Worm (Caenorhabditis elegans) whole organism, young adult: ENCODE results near the gene ule-4.

Experiments
- B0261.1 ChIP-seq: sonication (generic microtip); optimal IDR thresholded peaks from 2 replicates; lab custom pipeline; 2016; ENCODE audit warnings: mild to moderate bottlenecking, missing genetic modification characterization, moderate library complexity, missing compliant biosample characterization
- B0336.3 ChIP-seq: fragments of 200-800 bp; sonication (Bioruptor generic); IDR thresholded peaks from 2 replicates; pipeline ENCODE4 v1.3.6; 2022; ENCODE audit warnings: missing genetic modification characterization, missing compliant biosample characterization
- C06A6.2 ChIP-seq: fragments of 200-800 bp; sonication (Bioruptor generic); conservative IDR thresholded peaks from 2 replicates; pipeline ENCODE4 v1.3.6; 2022; ENCODE audit warnings: missing genetic modification characterization, missing compliant biosample characterization
- C17E4.6 ChIP-seq: fragments of 200-800 bp; sonication (Bioruptor generic); IDR thresholded peaks from 2 replicates; pipeline ENCODE4 v1.3.6; 2022; ENCODE audit warnings: missing genetic modification reagents, missing genetic modification characterization, missing compliant biosample characterization
- D2030.7 ChIP-seq: fragments of 200-800 bp; sonication (Bioruptor generic); IDR thresholded peaks from 2 replicates; pipeline ENCODE4 v1.3.6; 2022; ENCODE audit warnings: missing genetic modification reagents, missing genetic modification characterization, missing compliant biosample characterization
- F37B4.10 ChIP-seq: fragments of 200-800 bp; sonication (Bioruptor generic); IDR thresholded peaks from 2 replicates; pipeline ENCODE4 v1.3.6; 2022; ENCODE audit warnings: missing genetic modification characterization, missing compliant biosample characterization
- F49E8.2 ChIP-seq: sonication (generic microtip); optimal IDR thresholded peaks from 3 replicates; lab custom pipeline; 2017; ENCODE audit warnings: missing genetic modification characterization, mild to moderate bottlenecking, missing compliant biosample characterization, antibody characterized with exemption, moderate library complexity; ENCODE audit not compliant: insufficient read depth
- K11D2.4 ChIP-seq: fragments of 200-800 bp; sonication (Bioruptor generic); IDR thresholded peaks from 2 replicates; pipeline ENCODE4 v1.3.6; 2022; ENCODE audit warnings: missing genetic modification reagents, missing genetic modification characterization, missing compliant biosample characterization
- T26A5.8 ChIP-seq: sonication (generic microtip); optimal IDR thresholded peaks from 2 replicates; lab custom pipeline; 2016; ENCODE audit warnings: missing genetic modification characterization, missing compliant biosample characterization
- aptf-2 ChIP-seq: fragments of 200-800 bp; sonication (Bioruptor generic); conservative IDR thresholded peaks from 2 replicates; pipeline ENCODE4 v1.3.6; 2022; ENCODE audit warnings: missing genetic modification reagents, missing genetic modification characterization, missing compliant biosample characterization
- atf-7 ChIP-seq: sonication (generic microtip); optimal IDR thresholded peaks from 2 replicates; lab custom pipeline; 2017; ENCODE audit warnings: mild to moderate bottlenecking, missing genetic modification characterization, missing compliant biosample characterization
- cebp-2 ChIP-seq: fragments of 200-800 bp; sonication (Bioruptor generic); IDR thresholded peaks from 2 replicates; pipeline ENCODE4 v1.3.6; 2022; ENCODE audit warnings: missing genetic modification characterization, missing compliant biosample characterization
- egl-18 ChIP-seq: fragments of 200-800 bp; sonication (Bioruptor generic); IDR thresholded peaks from 2 replicates; pipeline ENCODE4 v1.3.6; 2022; ENCODE audit warnings: missing genetic modification reagents, missing genetic modification characterization, missing compliant biosample characterization
- egrh-3 ChIP-seq: fragments of 200-800 bp; sonication (Bioruptor generic); IDR thresholded peaks from 2 replicates; pipeline ENCODE4 v1.3.6; 2022; ENCODE audit warnings: missing genetic modification reagents, missing genetic modification characterization, missing compliant biosample characterization
- ets-4 ChIP-seq: fragments of 200-800 bp; sonication (Bioruptor generic); optimal IDR thresholded peaks from 2 replicates; lab custom pipeline; 2018; ENCODE audit warnings: mild to moderate bottlenecking, missing genetic modification characterization, missing compliant biosample characterization
- hlh-12 ChIP-seq: sonication (generic microtip); optimal IDR thresholded peaks from 2 replicates; lab custom pipeline; 2016; ENCODE audit warnings: missing genetic modification characterization, missing compliant biosample characterization
- hmg-1.2 ChIP-seq: fragments of 200-800 bp; sonication (Bioruptor generic); IDR thresholded peaks from 2 replicates; pipeline ENCODE4 v1.3.6; 2022; ENCODE audit warnings: missing genetic modification reagents, missing genetic modification characterization, missing compliant biosample characterization
- hsf-1 ChIP-seq: fragments of 200-800 bp; sonication (Bioruptor generic); IDR thresholded peaks from 2 replicates; pipeline ENCODE4 v1.3.6; 2022; ENCODE audit warnings: missing genetic modification reagents, missing genetic modification characterization, missing compliant biosample characterization
- lsl-1 ChIP-seq: fragments of 200-800 bp; sonication (Bioruptor generic); optimal IDR thresholded peaks from 2 replicates; lab custom pipeline; 2018; ENCODE audit warnings: mild to moderate bottlenecking, missing genetic modification characterization, moderate library complexity, missing compliant biosample characterization
- lsy-27 ChIP-seq: sonication (generic microtip); optimal IDR thresholded peaks from 2 replicates; lab custom pipeline; 2017; ENCODE audit warnings: missing genetic modification characterization, mild to moderate bottlenecking, missing compliant biosample characterization, antibody characterized with exemption, missing genotype, borderline replicate concordance; ENCODE audit not compliant: insufficient read depth
- madf-10 ChIP-seq: sonication (generic microtip); optimal IDR thresholded peaks from 2 replicates; lab custom pipeline; 2016; ENCODE audit warnings: mild to moderate bottlenecking, missing genetic modification characterization, missing compliant biosample characterization
- madf-3 ChIP-seq: fragments of 200-800 bp; sonication (Bioruptor generic); IDR thresholded peaks from 2 replicates; pipeline ENCODE4 v1.3.6; 2022; ENCODE audit warnings: missing genetic modification reagents, missing genetic modification characterization, missing compliant biosample characterization
- madf-6 ChIP-seq: fragments of 200-800 bp; sonication (Bioruptor generic); IDR thresholded peaks from 2 replicates; pipeline ENCODE4 v1.3.6; 2022; ENCODE audit warnings: missing genetic modification reagents, missing genetic modification characterization, missing compliant biosample characterization
- nhr-179 ChIP-seq: sonication (generic microtip); optimal IDR thresholded peaks from 2 replicates; lab custom pipeline; 2016; ENCODE audit warnings: mild to moderate bottlenecking, missing genetic modification characterization, missing compliant biosample characterization
- nhr-27 ChIP-seq: fragments of 200-800 bp; sonication (Bioruptor generic); optimal IDR thresholded peaks from 2 replicates; lab custom pipeline; 2018; ENCODE audit warnings: mild to moderate bottlenecking, missing genetic modification characterization, moderate library complexity, missing compliant biosample characterization
- pbrm-1 ChIP-seq: fragments of 200-800 bp; sonication (Bioruptor generic); IDR thresholded peaks from 2 replicates; pipeline ENCODE4 v1.3.6; 2022; ENCODE audit warnings: missing genetic modification reagents, missing genetic modification characterization, missing compliant biosample characterization
- pha-4 ChIP-seq: fragments of 150-350 bp; sonication (generic microtip); optimal IDR thresholded peaks from 2 replicates; lab custom pipeline; 2014; ENCODE audit warnings: missing biosample characterization, missing genetic modification reagents, missing genetic modification characterization
- rec-8 ChIP-seq, 2 experiments: sonication (generic microtip); optimal IDR thresholded peaks; 2 replicates each; lab custom pipeline; 2016; ENCODE audit warnings: mild to moderate bottlenecking in 2 of 2, missing genetic modification characterization in 2 of 2, missing genetic modification reagents in 2 of 2, missing genotype in 2 of 2, missing biosample characterization in 1 of 2, missing compliant biosample characterization in 1 of 2, moderate library complexity in 1 of 2
- snpc-1.1 ChIP-seq: sonication (generic microtip); optimal IDR thresholded peaks from 2 replicates; lab custom pipeline; 2017; ENCODE audit warnings: missing genetic modification characterization, mild to moderate bottlenecking, missing compliant biosample characterization, antibody characterized with exemption, moderate library complexity, missing genotype, missing genetic modification reagents; ENCODE audit not compliant: insufficient read depth
- snpc-4 ChIP-seq, 5 experiments: fragments of 150-350 bp in 1 of 5; sonication (generic microtip) in 4 of 5; optimal IDR thresholded peaks; 2 replicates each; lab custom pipeline; 2014 to 2018; ENCODE audit warnings: missing genetic modification characterization in 5 of 5, missing biosample characterization in 3 of 5, antibody characterized with exemption in 2 of 5, mild to moderate bottlenecking in 2 of 5, missing compliant biosample characterization in 2 of 5, missing genotype in 2 of 5, moderate library complexity in 2 of 5, missing genetic modification reagents in 1 of 5
- tbx-9 ChIP-seq: sonication (generic microtip); optimal IDR thresholded peaks from 2 replicates; lab custom pipeline; 2016; ENCODE audit warnings: borderline replicate concordance, missing genetic modification characterization, inconsistent platforms, missing compliant biosample characterization
- zfh-2 ChIP-seq: fragments of 200-800 bp; sonication (Bioruptor generic); conservative IDR thresholded peaks from 2 replicates; pipeline ENCODE4 v1.3.6; 2022; ENCODE audit warnings: missing genetic modification reagents, missing genetic modification characterization, missing compliant biosample characterization
- zim-3 ChIP-seq: sonication (generic microtip); optimal IDR thresholded peaks from 2 replicates; lab custom pipeline; 2017; ENCODE audit warnings: mild to moderate bottlenecking, missing genetic modification characterization, moderate library complexity, missing compliant biosample characterization
- ztf-18 ChIP-seq: sonication (generic microtip); optimal IDR thresholded peaks from 2 replicates; lab custom pipeline; 2016; ENCODE audit warnings: missing genotype, mild to moderate bottlenecking, missing genetic modification characterization, missing compliant biosample characterization

The ule-4 gene

DNA sequence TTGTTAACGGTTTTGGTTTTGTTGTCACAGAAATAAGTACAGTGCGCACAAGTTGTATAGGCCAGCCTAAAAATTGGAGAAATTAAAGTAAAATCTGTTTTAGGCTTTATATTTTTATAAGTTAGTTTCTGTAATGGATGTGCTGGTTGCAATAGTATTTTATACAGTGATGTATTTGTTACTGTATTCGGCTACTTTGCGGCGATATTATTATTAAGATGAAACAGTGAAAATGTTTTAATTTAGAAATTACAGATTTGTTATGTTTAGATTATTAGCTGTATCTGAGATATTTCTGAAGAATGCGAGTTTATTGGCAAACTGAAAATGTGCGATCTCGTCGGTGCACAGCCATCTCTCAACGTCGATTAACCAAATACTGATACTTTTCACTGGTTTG is at the start of gene ule-4:
TSS of gene ule-4 (minus strand) at position 101 of the 400 bp plus-strand sequence.
- TF ChIP-seq egl-18 (GFP tag; lab: Robert Waterston, UW), result no peak
- TF ChIP-seq C17E4.6, result no peak
- TF ChIP-seq F37B4.10 (GFP tag; lab: Robert Waterston, UW), result no peak
- no peak for TF ChIP-seq hmg-1.2 (GFP tag; lab: Robert Waterston, UW)
- no peak for TF ChIP-seq aptf-2 (GFP tag; lab: Robert Waterston, UW)
- no peak for TF ChIP-seq zfh-2
- TF ChIP-seq D2030.7 (GFP tag; lab: Robert Waterston, UW), result no peak
- no peak for TF ChIP-seq lsy-27 (tag; lab: Kevin White, UChicago)
- TF ChIP-seq, all 124 proteins: peak for 0

DNA sequence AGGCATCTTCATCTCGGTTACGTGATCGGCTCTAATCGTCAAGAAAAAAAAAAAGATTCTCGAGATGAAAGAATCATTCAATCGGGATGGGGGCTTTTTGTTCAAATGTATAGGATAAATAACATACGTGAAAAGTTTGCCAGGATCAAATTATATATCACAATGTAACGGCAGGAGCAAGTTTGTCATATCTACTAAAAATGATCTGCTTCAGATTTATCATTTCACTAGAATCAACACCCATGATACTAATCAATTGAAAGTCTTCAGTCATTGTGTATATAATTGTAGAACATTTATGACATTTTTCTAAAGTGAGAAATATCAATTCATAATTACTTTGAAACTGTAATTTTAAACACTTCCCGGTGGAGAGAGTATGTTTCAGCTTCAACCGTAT is 49.4 kb upstream of the ule-4 start:
- no peak for TF ChIP-seq K11D2.4 (GFP tag; lab: Robert Waterston, UW)
- TF ChIP-seq C06A6.2 (GFP tag; lab: Robert Waterston, UW), result no peak
- TF ChIP-seq nhr-27, result no peak
- TF ChIP-seq madf-6 (GFP tag; lab: Robert Waterston, UW), result no peak
- TF ChIP-seq T26A5.8 (tag; lab: Kevin White, UChicago), result no peak
- no peak for TF ChIP-seq F49E8.2 (tag; lab: Kevin White, UChicago)
- no peak for TF ChIP-seq egl-18 (GFP tag; lab: Robert Waterston, UW)
- no peak for TF ChIP-seq nhr-179
- TF ChIP-seq hsf-1 (GFP tag; lab: Robert Waterston, UW), result no peak
- no peak for TF ChIP-seq B0261.1 (tag; lab: Kevin White, UChicago)
- TF ChIP-seq madf-10 (tag; lab: Kevin White, UChicago), result no peak
- no peak for TF ChIP-seq pha-4 (tag; lab: Kevin White, UChicago)
- TF ChIP-seq rec-8 (tag; optimal IDR thresholded peaks at IDR 0.05; lab: Kevin White, UChicago), result no peak
- no peak for TF ChIP-seq egrh-3 (GFP tag; lab: Robert Waterston, UW)

ce11 chrIV:13695720-13696364 is 48.4 kb upstream of the ule-4 start:
- no peak for TF ChIP-seq hlh-12
- no peak for TF ChIP-seq snpc-4 (GFP tag; optimal IDR thresholded peaks at IDR 0.05; lab: Kevin White, UChicago)
- peak in 1 of 4 experiments; percentile 8 for TF ChIP-seq snpc-4 (tag; optimal IDR thresholded peaks at IDR 0.05; lab: Kevin White, UChicago)
- TF ChIP-seq, all 124 proteins: peak for 1

- TF ChIP-seq zim-3 (tag; lab: Kevin White, UChicago) (no peak), snpc-4 (GFP tag; optimal IDR thresholded peaks at IDR 0.05; lab: Kevin White, UChicago) (no peak), snpc-4 (tag; optimal IDR thresholded peaks at IDR 0.05; lab: Kevin White, UChicago) (peak in 2 of 4 experiments; percentile 54 to 67), ets-4 (GFP tag; lab: Kevin White, UChicago) (no peak)
These were observed 47.8 kb upstream of the ule-4 start for ce11 chrIV:13695302-13695701.

DNA sequence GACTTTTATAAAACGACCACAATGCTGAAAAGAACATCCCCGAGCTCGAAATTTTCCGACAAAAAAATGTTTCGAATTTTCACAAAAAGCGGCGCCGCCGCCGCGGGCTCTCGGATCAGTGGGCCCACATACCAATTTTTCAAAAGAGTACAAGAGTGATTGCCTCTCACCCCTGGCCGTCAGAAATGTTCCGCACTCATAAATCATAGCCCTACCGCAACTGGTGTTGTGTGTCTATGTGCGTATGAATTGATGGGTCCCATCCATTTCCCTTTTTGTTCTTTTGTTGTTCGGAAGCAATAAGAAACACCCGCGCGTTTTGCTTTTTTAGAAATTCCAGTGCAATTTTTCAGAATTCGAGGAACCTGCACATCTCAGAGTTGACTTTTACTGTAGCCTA is 47.1 kb upstream of the ule-4 start:
- TF ChIP-seq B0261.1 (tag; lab: Kevin White, UChicago) (no peak), cebp-2 (GFP tag; lab: Robert Waterston, UW) (0 out of 2 replicates have a peak, but pooled peaks have one; percentile 12), pbrm-1 (GFP tag; lab: Robert Waterston, UW) (no peak), B0336.3 (no peak)

DNA sequence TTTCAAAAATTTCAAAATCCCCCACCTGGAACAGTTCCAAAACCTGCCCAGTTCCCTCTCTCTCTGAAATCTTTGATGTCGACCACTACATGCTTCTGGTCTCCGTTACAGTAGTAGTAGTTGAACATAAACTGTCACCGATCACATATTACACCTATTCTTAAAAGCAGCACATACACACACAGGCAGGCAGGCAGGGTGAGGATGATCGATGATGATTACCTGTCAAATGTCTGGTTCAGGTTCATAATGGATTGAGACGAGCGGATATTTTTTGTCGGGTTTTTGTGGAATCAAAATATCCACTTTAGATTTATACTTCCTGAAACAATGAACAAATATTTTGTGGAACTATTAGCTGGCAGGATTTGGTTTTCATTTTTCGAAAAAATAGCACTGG is 46.5 kb upstream of the ule-4 start:
- TF ChIP-seq tbx-9 (tag; lab: Kevin White, UChicago) (no peak), ztf-18 (tag; lab: Kevin White, UChicago) (no peak), atf-7 (tag; lab: Kevin White, UChicago) (no peak), snpc-1.1 (tag; lab: Kevin White, UChicago) (no peak), hlh-12 (no peak), K11D2.4 (GFP tag; lab: Robert Waterston, UW) (no peak), lsl-1 (GFP tag; lab: Kevin White, UChicago) (no peak), madf-3 (GFP tag; lab: Robert Waterston, UW) (no peak)
